Fruit fly (Drosophila melanogaster) whole organism, embryonic: ENCODE data around the gene CG16995.

Experiments used
- CG1024 ChIP-seq: fragments of 200-800 bp; sonication (Bioruptor generic); IDR thresholded peaks from 2 replicates; pipeline ENCODE4 v1.3.6; 2022; ENCODE audit warnings: missing biosample characterization, missing genetic modification characterization
- CG12219 ChIP-seq: fragments of 200-800 bp; sonication (Bioruptor generic); optimal IDR thresholded peaks from 3 replicates; lab custom pipeline; 2018; ENCODE audit warnings: missing biosample characterization, mild to moderate bottlenecking, missing genetic modification characterization
- CG12299 ChIP-seq: fragments of 200-800 bp; sonication (Bioruptor generic); optimal IDR thresholded peaks from 2 replicates; lab custom pipeline; 2018; ENCODE audit warnings: missing biosample characterization, mild to moderate bottlenecking, missing genetic modification characterization
- CG1233 ChIP-seq: fragments of 200-800 bp; sonication (Bioruptor generic); optimal IDR thresholded peaks from 4 replicates; lab custom pipeline; 2018; ENCODE audit warnings: missing biosample characterization, mild to moderate bottlenecking, missing genetic modification characterization
- CG15073 ChIP-seq: fragments of 200-800 bp; sonication (Bioruptor generic); optimal IDR thresholded peaks from 2 replicates; lab custom pipeline; 2016; ENCODE audit warnings: missing biosample characterization, missing genetic modification characterization
- CG15479 ChIP-seq: fragments of 200-800 bp; sonication (Bioruptor generic); optimal IDR thresholded peaks from 3 replicates; lab custom pipeline; 2019; ENCODE audit warnings: missing biosample characterization, mild to moderate bottlenecking, missing genetic modification characterization, moderate library complexity
- CG15696 ChIP-seq: fragments of 200-800 bp; sonication (Bioruptor generic); optimal IDR thresholded peaks from 2 replicates; lab custom pipeline; 2019; ENCODE audit warnings: missing biosample characterization, mild to moderate bottlenecking, missing genetic modification characterization, moderate library complexity
- CG16863 ChIP-seq: fragments of 200-800 bp; sonication (Bioruptor generic); optimal IDR thresholded peaks from 3 replicates; lab custom pipeline; 2016; ENCODE audit warnings: missing biosample characterization, missing genetic modification characterization
- CG18476 ChIP-seq: fragments of 200-800 bp; sonication (Bioruptor generic); optimal IDR thresholded peaks from 2 replicates; lab custom pipeline; 2016; ENCODE audit warnings: missing biosample characterization, mild to moderate bottlenecking, missing genetic modification characterization
- CG2199 ChIP-seq: fragments of 200-800 bp; sonication (Bioruptor generic); IDR thresholded peaks from 3 replicates; pipeline ENCODE4 v1.3.6; 2022; ENCODE audit warnings: missing biosample characterization, missing genetic modification characterization
- CG2678 ChIP-seq: fragments of 200-800 bp; sonication (Bioruptor generic); optimal IDR thresholded peaks from 3 replicates; lab custom pipeline; 2019; ENCODE audit warnings: missing biosample characterization, mild to moderate bottlenecking, missing genetic modification characterization, moderate library complexity
- CG3281 ChIP-seq: fragments of 200-800 bp; sonication (Bioruptor generic); optimal IDR thresholded peaks from 3 replicates; lab custom pipeline; 2017; ENCODE audit warnings: missing biosample characterization, mild to moderate bottlenecking, missing genetic modification characterization
- CG5953 ChIP-seq: fragments of 200-800 bp; sonication (Bioruptor generic); IDR thresholded peaks from 2 replicates; pipeline ENCODE4 v1.3.6; 2022; ENCODE audit warnings: missing biosample characterization, missing genetic modification characterization
- CG6175 ChIP-seq: fragments of 200-800 bp; sonication (Bioruptor generic); IDR thresholded peaks from 3 replicates; pipeline ENCODE4 v1.3.6; 2022; ENCODE audit warnings: missing biosample characterization, missing genetic modification characterization
- CG7357 ChIP-seq: fragments of 200-800 bp; sonication (Bioruptor generic); IDR thresholded peaks from 3 replicates; pipeline ENCODE4 v1.3.6; 2022; ENCODE audit warnings: missing biosample characterization, missing genetic modification characterization
- CG8359 ChIP-seq: fragments of 200-800 bp; sonication (Bioruptor generic); optimal IDR thresholded peaks from 2 replicates; lab custom pipeline; 2017; ENCODE audit warnings: missing biosample characterization, mild to moderate bottlenecking, missing genetic modification characterization, borderline replicate concordance
- CG8944 ChIP-seq: fragments of 200-800 bp; sonication (Bioruptor generic); optimal IDR thresholded peaks from 3 replicates; lab custom pipeline; 2016; ENCODE audit warnings: missing biosample characterization, missing genetic modification characterization
- CG9215 ChIP-seq: fragments of 200-800 bp; sonication (Bioruptor generic); IDR thresholded peaks from 2 replicates; pipeline ENCODE4 v1.3.6; 2022; ENCODE audit warnings: missing biosample characterization, missing genetic modification characterization
- CG9817 ChIP-seq: fragments of 200-800 bp; sonication (Bioruptor generic); optimal IDR thresholded peaks from 2 replicates; lab custom pipeline; 2018; ENCODE audit warnings: missing biosample characterization, mild to moderate bottlenecking, missing genetic modification characterization, moderate library complexity
- Deaf1 ChIP-seq: fragments of 200-800 bp; optimal IDR thresholded peaks from 3 replicates; lab custom pipeline; 2019; ENCODE audit warnings: missing biosample characterization, mild to moderate bottlenecking, missing genetic modification characterization, moderate library complexity
- ERR ChIP-seq: fragments of 200-800 bp; sonication (Bioruptor generic); optimal IDR thresholded peaks from 2 replicates; lab custom pipeline; 2016; ENCODE audit warnings: missing biosample characterization, missing genetic modification characterization
- MTF-1 ChIP-seq: fragments of 200-800 bp; sonication (Bioruptor generic); optimal IDR thresholded peaks from 2 replicates; lab custom pipeline; 2018; ENCODE audit warnings: missing biosample characterization, mild to moderate bottlenecking, missing genetic modification characterization, borderline replicate concordance
- Mes4 ChIP-seq: fragments of 200-800 bp; sonication (Bioruptor generic); optimal IDR thresholded peaks from 2 replicates; lab custom pipeline; 2016; ENCODE audit warnings: missing biosample characterization, missing genetic modification characterization
- TFAM ChIP-seq: fragments of 200-800 bp; sonication (Bioruptor generic); optimal IDR thresholded peaks from 2 replicates; lab custom pipeline; 2017; ENCODE audit warnings: missing biosample characterization, missing genetic modification characterization, inconsistent platforms
- Trl ChIP-seq, 3 experiments: fragments of >200 bp in 2 of 3; fragments of 200-800 bp in 1 of 3; sonication (Bioruptor generic) in 1 of 3; optimal IDR thresholded peaks; 2 replicates in 1 of 3; 3 replicates in 2 of 3; lab custom pipeline; 2016 to 2017; ENCODE audit warnings: missing biosample characterization in 1 of 3, missing genetic modification characterization in 1 of 3
- ap ChIP-seq: fragments of 200-800 bp; sonication (Bioruptor generic); IDR thresholded peaks from 2 replicates; pipeline ENCODE4 v1.3.6; 2022; ENCODE audit warnings: missing biosample characterization, missing genetic modification characterization
- btn ChIP-seq: fragments of 200-800 bp; sonication (Bioruptor generic); optimal IDR thresholded peaks from 2 replicates; lab custom pipeline; 2016; ENCODE audit warnings: missing biosample characterization, missing genetic modification characterization
- caup ChIP-seq: fragments of 200-800 bp; sonication (Bioruptor generic); optimal IDR thresholded peaks from 3 replicates; lab custom pipeline; 2017; ENCODE audit warnings: missing biosample characterization, mild to moderate bottlenecking, missing genetic modification characterization, moderate library complexity; ENCODE audit not compliant: severe bottlenecking
- crc ChIP-seq: fragments of 200-800 bp; sonication (Bioruptor generic); optimal IDR thresholded peaks from 2 replicates; lab custom pipeline; 2016; ENCODE audit warnings: missing biosample characterization, missing genetic modification characterization
- crp ChIP-seq, 2 experiments: fragments of 200-800 bp; sonication (Bioruptor generic); optimal IDR thresholded peaks; 2 replicates in 1 of 2; 3 replicates in 1 of 2; lab custom pipeline; 2017; ENCODE audit warnings: missing biosample characterization in 2 of 2, missing genetic modification characterization in 2 of 2, mild to moderate bottlenecking in 1 of 2, moderate library complexity in 1 of 2
- dysf ChIP-seq: fragments of 200-800 bp; sonication (Bioruptor generic); IDR thresholded peaks from 3 replicates; pipeline ENCODE4 v1.3.6; 2022; ENCODE audit warnings: missing biosample characterization, missing genetic modification characterization
- eve ChIP-seq, 2 experiments: fragments of >200 bp; optimal IDR thresholded peaks; 2 replicates each; lab custom pipeline; 2017; ENCODE audit warnings: missing biosample characterization in 2 of 2, missing genetic modification characterization in 2 of 2
- fru ChIP-seq: fragments of >200 bp; optimal IDR thresholded peaks from 2 replicates; lab custom pipeline; 2017
- her ChIP-seq: fragments of 200-800 bp; sonication (Bioruptor generic); optimal IDR thresholded peaks from 2 replicates; lab custom pipeline; 2016; ENCODE audit warnings: missing biosample characterization, missing genetic modification characterization
- hkb ChIP-seq, 2 experiments: fragments of 200-800 bp in 1 of 2; fragments of >200 bp in 1 of 2; sonication (Bioruptor generic) in 1 of 2; IDR thresholded peaks in 1 of 2; optimal IDR thresholded peaks in 1 of 2; 2 replicates each; pipeline versions ENCODE4 v1.3.6 to Lab custom; 2017 to 2022; ENCODE audit warnings: missing biosample characterization in 1 of 2, missing genetic modification characterization in 1 of 2
- ind ChIP-seq: fragments of 200-800 bp; sonication (Bioruptor generic); optimal IDR thresholded peaks from 3 replicates; lab custom pipeline; 2016; ENCODE audit warnings: missing biosample characterization, missing genetic modification characterization
- jumu ChIP-seq: fragments of 200-800 bp; sonication (Bioruptor generic); optimal IDR thresholded peaks from 3 replicates; lab custom pipeline; 2016; ENCODE audit warnings: missing biosample characterization, missing genetic modification characterization
- kah ChIP-seq: fragments of 200-800 bp; sonication (Bioruptor generic); optimal IDR thresholded peaks from 2 replicates; lab custom pipeline; 2018; ENCODE audit warnings: missing biosample characterization, mild to moderate bottlenecking, missing genetic modification characterization
- kay ChIP-seq: fragments of 200-800 bp; sonication (Bioruptor generic); optimal IDR thresholded peaks from 2 replicates; lab custom pipeline; 2016; ENCODE audit warnings: missing biosample characterization, missing genetic modification characterization
- ken ChIP-seq: fragments of 200-800 bp; sonication (Bioruptor generic); IDR thresholded peaks from 3 replicates; pipeline ENCODE4 v1.3.6; 2022; ENCODE audit warnings: missing biosample characterization, missing genetic modification characterization
- knrl ChIP-seq: fragments of 200-800 bp; sonication (Bioruptor generic); IDR thresholded peaks from 3 replicates; pipeline ENCODE4 v1.3.6; 2022; ENCODE audit warnings: missing biosample characterization, missing genetic modification characterization; ENCODE audit not compliant: partially characterized antibody
- luna ChIP-seq: fragments of 200-800 bp; sonication (Bioruptor generic); optimal IDR thresholded peaks from 2 replicates; lab custom pipeline; 2016; ENCODE audit warnings: missing biosample characterization, missing genetic modification characterization
- nau ChIP-seq: fragments of 200-800 bp; sonication (Bioruptor generic); optimal IDR thresholded peaks from 3 replicates; lab custom pipeline; 2017; ENCODE audit warnings: missing biosample characterization, mild to moderate bottlenecking, missing genetic modification characterization, missing genetic modification reagents
- pita ChIP-seq: fragments of 200-800 bp; sonication (Bioruptor generic); optimal IDR thresholded peaks from 2 replicates; lab custom pipeline; 2017; ENCODE audit warnings: missing biosample characterization, mild to moderate bottlenecking, missing genetic modification characterization
- salm ChIP-seq: fragments of 200-800 bp; sonication (Bioruptor generic); optimal IDR thresholded peaks from 2 replicates; lab custom pipeline; 2018; ENCODE audit warnings: missing biosample characterization, mild to moderate bottlenecking, missing genetic modification characterization
- sens-2 ChIP-seq: fragments of 200-800 bp; sonication (Bioruptor generic); IDR thresholded peaks from 2 replicates; pipeline ENCODE4 v1.3.6; 2022; ENCODE audit warnings: missing biosample characterization, missing genetic modification characterization
- toy ChIP-seq: fragments of 200-800 bp; sonication (Bioruptor generic); IDR thresholded peaks from 2 replicates; pipeline ENCODE4 v1.3.6; 2022; ENCODE audit warnings: missing biosample characterization, missing genetic modification characterization
- twi ChIP-seq: fragments of 200-800 bp; optimal IDR thresholded peaks from 2 replicates; lab custom pipeline; 2019; ENCODE audit warnings: missing biosample characterization, mild to moderate bottlenecking, missing genetic modification characterization, moderate library complexity
- zen ChIP-seq: fragments of 200-800 bp; sonication (Bioruptor generic); optimal IDR thresholded peaks from 3 replicates; lab custom pipeline; 2018; ENCODE audit warnings: missing biosample characterization, mild to moderate bottlenecking, missing genetic modification characterization, moderate library complexity
- zen2 ChIP-seq: fragments of 200-800 bp; sonication (Bioruptor generic); IDR thresholded peaks from 3 replicates; pipeline ENCODE4 v1.3.6; 2022; ENCODE audit warnings: missing biosample characterization, missing genetic modification characterization; ENCODE audit not compliant: partially characterized antibody

The CG16995 gene

dm6 chr2L:2357228-2357656 lies 49.5 kb downstream of the CG16995 start, which contains the start of gene CG9967 (continued):
- TF ChIP-seq knrl (GFP tag; lab: Robert Waterston, UW) (0 out of 3 replicates have a peak, but pooled peaks have one; percentile 31), dysf (GFP tag; lab: Robert Waterston, UW) (no peak), ERR (no peak), TFAM (GFP tag; lab: Kevin White, UChicago) (no peak), CG12219 (GFP tag; lab: Kevin White, UChicago) (no peak), CG15073 (GFP tag; lab: Kevin White, UChicago) (no peak), crp (GFP tag; optimal IDR thresholded peaks at IDR 0.05; lab: Kevin White, UChicago) (peak; percentile 54 to 91), CG18476 (no peak), Mes4 (no peak), jumu (GFP tag; lab: Kevin White, UChicago) (no peak), luna (GFP tag; lab: Kevin White, UChicago) (no peak), caup (GFP tag; lab: Kevin White, UChicago) (no peak), eve (GFP tag; optimal IDR thresholded peaks at IDR 0.05; lab: Kevin White, UChicago) (peak in 1 of 2 experiments; percentile 68), CG16863 (no peak), CG15479 (GFP tag; lab: Kevin White, UChicago) (no peak), pita (GFP tag; lab: Kevin White, UChicago) (no peak), CG8944 (GFP tag; lab: Kevin White, UChicago) (no peak), ap (GFP tag; lab: Robert Waterston, UW) (no peak), twi (no peak), Trl (optimal IDR thresholded peaks at IDR 0.05; lab: Kevin White, UChicago) (no peak), Trl (GFP tag; optimal IDR thresholded peaks at IDR 0.05; lab: Kevin White, UChicago) (no peak), btn (GFP tag; lab: Kevin White, UChicago) (no peak), CG9215 (no peak), Deaf1 (tag; lab: Kevin White, UChicago) (peak; percentile 20), CG1024 (GFP tag; lab: Robert Waterston, UW) (no peak), zen2 (GFP tag; lab: Robert Waterston, UW) (no peak; the same call in 2 of the 3 replicates), her (GFP tag; lab: Kevin White, UChicago) (no peak), zen (tag; lab: Kevin White, UChicago) (peak; percentile 9), CG8359 (GFP tag; lab: Kevin White, UChicago) (no peak), CG2678 (tag; lab: Kevin White, UChicago) (no peak), sens-2 (GFP tag; lab: Robert Waterston, UW) (peak; percentile 58), salm (tag; lab: Kevin White, UChicago) (no peak), ken (no peak), CG2199 (no peak), CG12299 (tag; lab: Kevin White, UChicago) (no peak), CG1233 (no peak), CG15696 (tag; lab: Kevin White, UChicago) (no peak), nau (no peak), MTF-1 (GFP tag; lab: Kevin White, UChicago) (no peak), hkb (optimal IDR thresholded peaks at IDR 0.05; lab: Kevin White, UChicago) (no peak), hkb (GFP tag; IDR thresholded peaks at IDR 0.05; lab: Robert Waterston, UW) (0 out of 2 replicates have a peak, but pooled peaks have one; percentile 12), CG3281 (GFP tag; lab: Kevin White, UChicago) (no peak), CG6175 (GFP tag; lab: Robert Waterston, UW) (no peak), CG7357 (GFP tag; lab: Robert Waterston, UW) (no peak), kay (GFP tag; lab: Kevin White, UChicago) (no peak), toy (GFP tag; lab: Robert Waterston, UW) (no peak), kah (GFP tag; lab: Kevin White, UChicago) (no peak), CG5953 (no peak), ind (GFP tag; lab: Kevin White, UChicago) (no peak), crc (GFP tag; lab: Kevin White, UChicago) (no peak), fru (lab: Kevin White, UChicago) (no peak), CG9817 (tag; lab: Kevin White, UChicago) (no peak)
